Fruit fly (Drosophila melanogaster): ENCODE measurements around the gene CG18304.

DNA sequence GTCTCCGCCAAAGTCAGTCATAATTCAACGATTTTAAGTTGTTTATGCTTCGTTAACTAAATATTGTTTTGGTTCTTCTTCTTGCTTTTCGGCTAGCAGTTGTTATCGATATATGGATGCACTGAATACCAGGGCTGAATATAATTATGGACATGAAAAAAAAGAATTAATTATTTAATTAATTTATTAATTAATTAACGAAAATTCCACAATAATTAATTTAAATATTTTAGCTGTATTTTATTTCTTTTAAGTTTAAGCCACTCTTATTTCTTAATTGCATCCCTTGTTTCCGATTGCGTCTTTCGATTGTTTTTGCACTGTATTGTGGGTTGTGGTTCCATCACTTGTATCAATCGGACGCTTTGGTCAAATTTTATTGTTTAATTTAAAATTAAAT lies 7.5 kb upstream of the CG18304 start, which contains the start of the genes Gas41 and SA1:
- TF ChIP-seq Ets65A (GFP tag) (peak; percentile 63), CG31388 (GFP tag; optimal IDR thresholded peaks at IDR 0.05) (no peak), ab (GFP tag; optimal IDR thresholded peaks at IDR 0.05) (peak; percentile 26), CG1024 (GFP tag; IDR thresholded peaks at IDR 0.05) (no peak), pzg (GFP tag; optimal IDR thresholded peaks at IDR 0.05) (peak; percentile 56), sc (optimal IDR thresholded peaks at IDR 0.05) (no peak), sc (GFP tag; optimal IDR thresholded peaks at IDR 0.05) (peak; percentile 84)
